Fruit fly (Drosophila melanogaster) whole organism: ENCODE measurements around the gene CG4313.

ENCODE experiments used
- CG8478 ChIP-seq: fragments of >200 bp; optimal IDR thresholded peaks from 2 replicates; lab custom pipeline; 2018; ENCODE audit warnings: inconsistent platforms
- Dll ChIP-seq: fragments of >200 bp; optimal IDR thresholded peaks from 2 replicates; lab custom pipeline; 2017
- EcR ChIP-seq, 2 experiments: fragments of >200 bp; optimal IDR thresholded peaks; 2 replicates each; lab custom pipeline; 2017; ENCODE audit warnings: missing biosample characterization in 2 of 2, missing genetic modification characterization in 2 of 2, missing genetic modification reagents in 2 of 2
- pan ChIP-seq: fragments of >200 bp; optimal IDR thresholded peaks from 2 replicates; lab custom pipeline; 2017
- psq ChIP-seq: fragments of >200 bp; optimal IDR thresholded peaks from 2 replicates; lab custom pipeline; 2017
- usp ChIP-seq: fragments of >200 bp; optimal IDR thresholded peaks from 2 replicates; lab custom pipeline; 2017; ENCODE audit warnings: missing biosample characterization, missing genetic modification characterization, mixed read lengths

Gene CG4313

DNA sequence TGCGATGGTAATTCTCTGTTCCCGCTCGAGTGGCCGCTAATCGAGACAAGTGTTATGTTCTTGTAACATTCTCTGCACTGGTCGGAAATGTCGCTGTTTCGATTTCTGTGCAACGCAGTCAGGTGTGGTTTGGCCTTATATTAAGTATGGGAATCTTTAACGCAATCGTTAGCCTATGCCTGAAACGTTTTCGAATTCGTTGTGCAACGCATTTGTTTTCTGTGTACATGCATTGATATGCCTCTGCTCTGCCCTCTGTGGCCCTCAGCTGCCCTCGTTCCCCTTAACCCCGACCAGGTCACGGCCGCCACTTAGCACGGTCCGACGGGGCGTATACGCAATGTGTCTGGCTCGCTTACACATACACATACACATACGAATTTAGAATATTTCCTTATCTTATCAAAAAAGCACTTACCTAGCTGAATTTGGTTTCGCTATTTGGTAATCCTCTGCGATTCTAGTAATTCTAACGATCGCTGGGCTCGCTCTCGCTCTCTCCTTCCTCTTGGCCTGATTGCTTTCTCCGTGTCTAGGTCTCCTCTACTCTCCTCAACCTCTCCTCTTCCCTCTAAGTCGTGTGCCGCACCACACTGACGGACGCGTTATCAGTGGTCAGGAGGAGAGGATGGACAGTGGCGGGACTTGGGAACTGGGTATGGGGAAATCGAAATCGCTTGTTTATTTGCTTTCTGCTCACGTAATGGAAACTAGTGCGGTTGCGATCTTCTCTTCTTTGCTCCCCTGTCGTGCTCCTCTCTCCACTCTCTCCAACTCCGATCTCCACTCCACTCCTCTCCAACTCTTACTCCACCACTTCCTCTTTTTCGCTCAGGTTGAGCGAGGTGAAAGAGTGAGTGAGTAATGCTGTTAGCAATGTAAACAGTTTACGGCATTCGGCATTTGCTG, 7.4 kb downstream of the CG4313 start:
- TF ChIP-seq pan (lab: Kevin White, UChicago) (no peak), psq (lab: Kevin White, UChicago) (no peak), CG8478 (lab: Kevin White, UChicago) (no peak), usp (GFP tag; lab: Kevin White, UChicago) (no peak), Dll (lab: Kevin White, UChicago) (no peak)

DNA sequence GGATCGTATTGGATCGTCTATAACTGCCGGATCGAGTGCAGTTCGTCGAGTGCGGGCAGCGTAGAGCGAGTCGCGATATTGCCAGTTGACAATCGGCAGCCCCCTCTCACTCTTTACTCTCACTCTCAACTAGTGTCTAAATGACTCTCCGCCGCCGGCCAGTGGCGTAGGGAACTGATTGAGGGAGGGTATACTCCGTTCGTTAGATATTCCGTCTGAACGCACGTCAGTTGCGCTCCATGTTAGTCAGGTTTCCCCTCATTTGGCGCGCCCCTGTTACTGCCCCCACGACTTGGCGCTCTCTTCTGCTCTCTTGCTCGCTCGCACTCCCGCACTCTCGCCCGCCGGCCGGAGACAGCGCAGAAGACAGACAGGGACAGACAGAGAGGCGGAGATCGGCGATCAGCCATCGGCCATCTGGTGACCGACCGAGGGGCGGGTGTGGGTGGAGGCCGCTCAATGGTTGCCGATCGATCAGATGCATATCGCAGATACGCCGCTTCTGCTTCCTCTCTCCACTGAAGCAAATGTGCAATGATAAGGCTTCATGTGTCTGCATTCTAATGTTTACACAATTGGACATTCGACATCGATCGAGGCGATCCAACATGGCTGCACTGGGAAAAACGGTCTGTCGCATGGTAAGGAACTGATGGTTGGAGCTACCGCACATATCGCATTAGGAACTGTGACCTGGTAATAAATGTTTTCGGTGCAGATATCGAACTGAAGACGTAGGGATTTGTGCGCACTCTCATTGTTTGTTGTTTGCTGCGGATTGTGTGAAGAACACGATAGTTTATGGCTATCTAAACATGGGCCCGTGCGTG, 8.6 kb downstream of the CG4313 start, which contains the start of gene moody:
Gene moody (minus strand): TSS at position 51 of the 830 bp plus-strand sequence.
- TF ChIP-seq Dll (lab: Kevin White, UChicago) = peak; percentile 93
- TF ChIP-seq usp (GFP tag; lab: Kevin White, UChicago) = no peak

DNA sequence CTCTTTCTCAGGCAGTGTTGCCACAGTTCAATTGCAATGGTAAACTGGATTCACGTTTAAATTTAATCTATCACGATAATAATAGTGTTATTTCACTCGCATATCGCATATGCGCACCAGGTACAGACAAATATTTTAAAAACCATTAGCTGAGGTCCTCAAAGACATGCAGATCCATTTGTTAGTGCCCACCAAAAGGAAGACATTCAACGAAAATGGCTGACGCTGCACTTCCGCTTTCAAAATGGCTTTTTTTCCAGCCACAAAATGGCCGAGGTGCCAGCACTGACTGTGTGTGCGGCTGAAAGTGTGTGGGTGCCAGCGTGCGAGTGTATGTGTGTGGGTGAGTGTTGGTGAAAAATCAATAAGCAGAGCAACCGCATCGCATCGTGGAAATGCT, 19.5 kb downstream of the CG4313 start:
- TF ChIP-seq pan (lab: Kevin White, UChicago) (no peak), CG8478 (lab: Kevin White, UChicago) (no peak), Dll (lab: Kevin White, UChicago) (no peak), EcR (GFP tag; optimal IDR thresholded peaks at IDR 0.05; lab: Kevin White, UChicago) (no peak), usp (GFP tag; lab: Kevin White, UChicago) (no peak), psq (lab: Kevin White, UChicago) (no peak)

DNA sequence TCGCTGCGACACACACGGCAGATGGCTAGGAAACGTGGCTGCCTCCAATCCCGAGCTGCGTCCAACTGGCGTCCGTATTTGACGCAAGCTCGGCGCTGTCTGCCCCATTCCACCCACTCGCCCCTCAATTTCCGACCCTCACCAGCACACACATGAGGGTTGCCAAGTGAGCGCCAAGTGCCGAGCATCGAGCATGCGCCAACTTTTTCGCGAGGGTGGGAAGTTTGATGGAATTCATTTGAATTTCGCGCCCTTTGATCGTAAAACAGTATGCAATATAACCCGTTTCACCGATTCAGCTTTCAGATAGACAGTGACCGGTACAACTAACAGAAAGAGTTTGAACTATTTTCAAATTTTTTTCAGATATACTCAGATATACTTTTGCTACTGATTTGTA, 20.2 kb downstream of the CG4313 start, which contains the start of gene Sik2:
Gene Sik2 (minus strand): TSS at position 67 of the 400 bp plus-strand sequence.
- TF ChIP-seq pan (lab: Kevin White, UChicago) = no peak
- no peak for TF ChIP-seq psq (lab: Kevin White, UChicago)
- TF ChIP-seq CG8478 (lab: Kevin White, UChicago) = no peak
- TF ChIP-seq usp (GFP tag; lab: Kevin White, UChicago) = no peak
- no peak for TF ChIP-seq Dll (lab: Kevin White, UChicago)
- TF ChIP-seq EcR (GFP tag; optimal IDR thresholded peaks at IDR 0.05; lab: Kevin White, UChicago) = no peak

DNA sequence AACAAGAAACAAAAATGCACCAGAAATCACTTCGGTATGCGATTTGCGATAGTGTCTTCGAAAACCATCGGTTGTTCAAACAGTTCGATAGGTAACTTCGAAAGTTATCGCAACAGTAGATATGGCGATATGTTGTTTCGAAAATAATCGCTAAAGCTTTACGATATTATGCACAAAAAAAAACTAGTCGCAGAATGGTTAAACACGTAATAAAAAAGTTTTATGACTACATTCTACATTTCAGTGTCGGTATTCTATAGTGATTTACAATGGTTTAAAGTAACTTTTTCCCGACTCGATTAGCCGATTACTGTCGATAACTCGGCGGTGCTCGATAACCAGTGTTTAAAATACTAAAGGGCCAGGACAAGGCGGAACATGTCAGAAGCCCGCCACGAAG, 23.4 kb downstream of the CG4313 start, which contains the start of gene CG4281:
Gene CG4281 (minus strand): TSS at position 70 of the 400 bp plus-strand sequence.
- TF ChIP-seq usp (GFP tag; lab: Kevin White, UChicago) (no peak), CG8478 (lab: Kevin White, UChicago) (no peak), EcR (GFP tag; optimal IDR thresholded peaks at IDR 0.05; lab: Kevin White, UChicago) (no peak), Dll (lab: Kevin White, UChicago) (no peak), pan (lab: Kevin White, UChicago) (no peak), psq (lab: Kevin White, UChicago) (no peak)

DNA sequence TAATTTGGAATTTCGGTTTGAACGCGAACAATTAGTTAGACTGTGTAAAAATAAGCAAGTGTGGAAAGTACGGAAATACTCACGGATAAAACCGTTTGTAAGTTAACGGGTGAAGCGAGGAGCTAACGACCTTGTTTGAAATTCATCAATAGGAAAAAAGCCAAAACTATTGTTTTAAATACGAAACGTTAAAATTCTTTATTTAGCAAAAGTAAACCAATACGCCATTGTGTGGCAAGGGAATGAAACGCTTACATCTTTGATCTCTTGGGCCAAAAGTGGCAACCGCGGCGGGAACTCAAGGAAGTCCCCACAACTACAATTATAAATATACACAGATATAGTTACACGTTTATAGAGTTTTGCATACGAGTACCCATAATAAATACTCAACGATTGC, 24.6 kb downstream of the CG4313 start, which contains the start of gene CG14054:
Gene CG14054 (minus strand): TSS at position 101 of the 400 bp plus-strand sequence.
- TF ChIP-seq psq (lab: Kevin White, UChicago) = no peak
- no peak for TF ChIP-seq EcR (GFP tag; optimal IDR thresholded peaks at IDR 0.05; lab: Kevin White, UChicago)
- no peak for TF ChIP-seq CG8478 (lab: Kevin White, UChicago)
- TF ChIP-seq usp (GFP tag; lab: Kevin White, UChicago) = no peak
- no peak for TF ChIP-seq pan (lab: Kevin White, UChicago)
- TF ChIP-seq Dll (lab: Kevin White, UChicago) = no peak

DNA sequence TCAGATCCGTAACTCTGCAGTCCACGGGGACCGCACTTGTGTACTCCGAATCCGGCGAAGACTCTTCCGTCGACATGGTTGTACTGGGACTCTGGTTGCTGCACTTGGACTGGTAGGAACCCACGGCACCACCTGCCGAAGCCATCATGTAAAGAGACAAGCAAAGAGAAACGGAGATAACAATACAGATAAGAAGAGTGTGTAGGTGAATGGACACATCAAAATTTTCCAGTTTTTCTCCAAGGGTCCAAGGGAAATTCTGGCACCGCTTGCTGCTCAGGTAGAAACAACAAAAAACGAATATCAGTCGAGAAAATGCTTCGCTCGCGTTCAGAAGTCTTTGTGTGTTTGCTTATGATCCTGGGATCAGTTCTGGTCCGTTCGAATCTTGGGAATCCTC, 26.6 kb downstream of the CG4313 start, which contains the start of gene CG4194:
Gene CG4194 (plus strand): TSS at position 301 of the 400 bp plus-strand sequence.
- TF ChIP-seq EcR (GFP tag; optimal IDR thresholded peaks at IDR 0.05; lab: Kevin White, UChicago) (no peak), pan (lab: Kevin White, UChicago) (no peak), Dll (lab: Kevin White, UChicago) (no peak), CG8478 (lab: Kevin White, UChicago) (no peak), usp (GFP tag; lab: Kevin White, UChicago) (no peak), psq (lab: Kevin White, UChicago) (no peak)

DNA sequence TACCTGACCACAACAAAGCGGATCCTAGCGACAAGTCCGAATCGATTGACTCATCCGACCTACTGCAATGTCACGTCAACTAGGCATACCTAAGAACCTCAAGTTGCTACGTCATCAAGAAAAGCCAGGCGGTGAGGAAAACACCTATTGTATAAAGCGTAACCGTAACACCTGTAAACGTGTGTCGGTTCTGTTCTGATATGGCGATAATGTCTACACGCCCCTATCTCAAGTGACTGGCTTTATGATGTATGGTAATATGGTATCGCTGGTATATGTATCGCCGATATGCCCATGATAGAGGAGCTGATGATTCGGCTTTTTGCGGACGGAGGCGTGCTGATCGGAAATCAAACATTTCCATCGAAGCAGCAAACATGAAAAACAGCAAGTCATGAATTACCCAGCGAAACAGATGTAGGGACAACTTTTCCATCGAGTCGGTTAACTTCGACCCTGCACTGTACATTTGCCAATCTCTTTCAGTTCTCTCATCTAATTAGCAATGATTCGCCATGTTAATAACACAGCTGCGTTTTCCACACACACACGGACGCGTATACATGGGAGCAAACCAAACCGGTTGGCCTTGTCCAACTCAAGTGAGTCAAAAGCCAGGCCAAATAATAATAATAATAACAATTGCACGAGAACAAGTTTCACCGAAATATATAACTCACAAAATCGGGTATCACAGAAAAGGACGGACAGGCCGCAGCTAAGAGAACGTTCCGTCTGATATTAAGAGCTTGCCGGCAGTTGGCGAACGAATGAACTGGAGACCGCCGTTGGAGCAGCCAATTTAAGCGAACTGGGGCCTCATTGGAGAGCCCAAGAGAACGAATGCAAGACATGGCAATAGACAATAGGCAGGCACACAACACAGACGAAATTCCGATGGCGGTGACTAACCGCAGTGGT, 28.4 kb downstream of the CG4313 start:
- no peak for TF ChIP-seq CG8478 (lab: Kevin White, UChicago)

DNA sequence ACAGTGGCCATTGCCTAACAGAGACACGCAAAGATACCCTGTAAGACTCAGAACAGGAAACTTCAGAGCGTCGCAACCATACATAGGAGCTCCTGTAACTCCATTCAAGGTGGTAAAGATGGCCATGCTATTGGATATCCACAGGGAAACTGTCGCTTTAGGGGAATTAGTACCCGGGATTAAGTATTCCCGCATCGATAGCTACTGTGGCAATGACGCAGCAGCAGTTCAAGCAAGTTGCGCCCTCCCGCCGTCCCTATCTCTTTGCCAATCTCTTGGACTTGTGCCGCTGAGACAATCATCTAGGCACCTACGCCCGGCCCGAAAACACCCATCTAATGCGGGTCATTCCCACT, 29.0 kb downstream of the CG4313 start:
- TF ChIP-seq psq (lab: Kevin White, UChicago) (no peak), EcR (GFP tag; optimal IDR thresholded peaks at IDR 0.05; lab: Kevin White, UChicago) (no peak), Dll (lab: Kevin White, UChicago) (no peak), CG8478 (lab: Kevin White, UChicago) (no peak), pan (lab: Kevin White, UChicago) (no peak), usp (GFP tag; lab: Kevin White, UChicago) (no peak)
